Worm (Caenorhabditis elegans) whole organism, L4 larva: ENCODE data around the gene ttll-15.

Experiments used
- F26F4.8 ChIP-seq: fragments of 200-800 bp; sonication (Bioruptor generic); conservative IDR thresholded peaks from 2 replicates; pipeline ENCODE4 v1.3.6; 2022; ENCODE audit warnings: missing genetic modification characterization, missing compliant biosample characterization
- F37D6.2 ChIP-seq: sonication (generic microtip); optimal IDR thresholded peaks from 2 replicates; lab custom pipeline; 2016; ENCODE audit warnings: mild to moderate bottlenecking, missing genetic modification characterization, missing compliant biosample characterization
- T20F7.1 ChIP-seq: fragments of 200-800 bp; sonication (Bioruptor generic); optimal IDR thresholded peaks from 2 replicates; lab custom pipeline; 2018; ENCODE audit warnings: mild to moderate bottlenecking, missing genetic modification characterization, missing compliant biosample characterization
- Y105C5A.15 ChIP-seq: fragments of 200-800 bp; sonication (Bioruptor generic); IDR thresholded peaks from 2 replicates; pipeline ENCODE4 v1.3.6; 2022; ENCODE audit warnings: missing genetic modification characterization, missing compliant biosample characterization
- Y48G9A.11 ChIP-seq: fragments of 200-800 bp; sonication (Bioruptor generic); IDR thresholded peaks from 2 replicates; pipeline ENCODE4 v1.3.6; 2022; ENCODE audit warnings: missing genetic modification reagents, missing genetic modification characterization, missing compliant biosample characterization
- ZK337.2 ChIP-seq: fragments of 200-800 bp; sonication (Bioruptor generic); IDR thresholded peaks from 2 replicates; pipeline ENCODE4 v1.3.6; 2022; ENCODE audit warnings: missing genetic modification reagents, missing genetic modification characterization, missing compliant biosample characterization
- ceh-20 ChIP-seq: fragments of 200-800 bp; sonication (Bioruptor generic); IDR thresholded peaks from 2 replicates; pipeline ENCODE4 v1.3.6; 2022; ENCODE audit warnings: missing genetic modification reagents, missing genetic modification characterization, missing compliant biosample characterization
- ceh-32 ChIP-seq: sonication (generic microtip); optimal IDR thresholded peaks from 2 replicates; lab custom pipeline; 2016; ENCODE audit warnings: mild to moderate bottlenecking, missing genetic modification characterization, missing compliant biosample characterization; ENCODE audit not compliant: poor library complexity
- ceh-44 ChIP-seq: fragments of 200-800 bp; sonication (Bioruptor generic); IDR thresholded peaks from 2 replicates; pipeline ENCODE4 v1.3.6; 2022; ENCODE audit warnings: missing genetic modification reagents, missing genetic modification characterization, missing compliant biosample characterization
- ceh-82 ChIP-seq: sonication (generic microtip); optimal IDR thresholded peaks from 2 replicates; lab custom pipeline; 2017; ENCODE audit warnings: missing biosample characterization, missing genetic modification characterization
- daf-16 ChIP-seq, 3 experiments: sonication (generic microtip); optimal IDR thresholded peaks; 2 replicates each; lab custom pipeline; 2016 to 2017; ENCODE audit warnings: missing genetic modification characterization in 3 of 3, missing genetic modification reagents in 3 of 3, mild to moderate bottlenecking in 2 of 3, missing compliant biosample characterization in 2 of 3, missing biosample characterization in 1 of 3, moderate library complexity in 1 of 3
- dmd-6 ChIP-seq: fragments of 200-800 bp; sonication (Bioruptor generic); IDR thresholded peaks from 2 replicates; pipeline ENCODE4 v1.3.6; 2022; ENCODE audit warnings: missing genetic modification reagents, missing genetic modification characterization, missing compliant biosample characterization
- dmd-8 ChIP-seq: fragments of 200-800 bp; sonication (Bioruptor generic); IDR thresholded peaks from 2 replicates; pipeline ENCODE4 v1.3.6; 2022; ENCODE audit warnings: missing genetic modification characterization, missing compliant biosample characterization
- dmd-9 ChIP-seq: fragments of 200-800 bp; sonication (Bioruptor generic); IDR thresholded peaks from 2 replicates; pipeline ENCODE4 v1.3.6; 2022; ENCODE audit warnings: missing genetic modification reagents, missing genetic modification characterization, missing compliant biosample characterization
- dpl-1 ChIP-seq: fragments of 150-350 bp; optimal IDR thresholded peaks from 2 replicates; lab custom pipeline; 2014; ENCODE audit warnings: missing biosample characterization, missing genetic modification reagents, missing genetic modification characterization
- duxl-1 ChIP-seq: sonication (generic microtip); optimal IDR thresholded peaks from 2 replicates; lab custom pipeline; 2016; ENCODE audit warnings: mild to moderate bottlenecking, missing genetic modification characterization, moderate library complexity, missing compliant biosample characterization; ENCODE audit not compliant: poor library complexity
- dve-1 ChIP-seq: sonication (generic microtip); optimal IDR thresholded peaks from 2 replicates; lab custom pipeline; 2017; ENCODE audit warnings: antibody characterized with exemption, mild to moderate bottlenecking, missing genetic modification characterization, missing compliant biosample characterization; ENCODE audit not compliant: insufficient read depth
- egl-27 ChIP-seq: sonication (generic microtip); optimal IDR thresholded peaks from 3 replicates; lab custom pipeline; 2017; ENCODE audit warnings: missing biosample characterization, missing genetic modification reagents, missing genetic modification characterization
- egl-43 ChIP-seq: fragments of 200-800 bp; sonication (Bioruptor generic); IDR thresholded peaks from 2 replicates; pipeline ENCODE4 v1.3.6; 2022; ENCODE audit warnings: missing genetic modification reagents, missing genetic modification characterization, missing compliant biosample characterization
- hif-1 ChIP-seq, 2 experiments: sonication (generic microtip); optimal IDR thresholded peaks; 2 replicates each; lab custom pipeline; 2016 to 2017; ENCODE audit warnings: missing compliant biosample characterization in 2 of 2, missing genetic modification characterization in 2 of 2, missing genetic modification reagents in 2 of 2, missing genotype in 2 of 2, mild to moderate bottlenecking in 1 of 2
- hlh-11 ChIP-seq: fragments of 200-800 bp; sonication (Bioruptor generic); optimal IDR thresholded peaks from 2 replicates; lab custom pipeline; 2018; ENCODE audit warnings: mild to moderate bottlenecking, missing genetic modification characterization, missing compliant biosample characterization
- hmg-1.1 ChIP-seq: fragments of 200-800 bp; sonication (Bioruptor generic); IDR thresholded peaks from 2 replicates; pipeline ENCODE4 v1.3.6; 2022; ENCODE audit warnings: missing genetic modification reagents, missing genetic modification characterization, missing compliant biosample characterization
- lin-1 ChIP-seq: fragments of 200-800 bp; sonication (Bioruptor generic); IDR thresholded peaks from 2 replicates; pipeline ENCODE4 v1.3.6; 2022; ENCODE audit warnings: missing genetic modification reagents, missing genetic modification characterization, missing compliant biosample characterization
- lin-13 ChIP-seq: fragments of 150-350 bp; optimal IDR thresholded peaks from 2 replicates; lab custom pipeline; 2014; ENCODE audit warnings: missing biosample characterization, missing genetic modification reagents, missing genetic modification characterization
- lin-15B ChIP-seq: fragments of 150-350 bp; sonication (generic microtip); optimal IDR thresholded peaks from 3 replicates; lab custom pipeline; 2014; ENCODE audit warnings: missing biosample characterization, missing genetic modification characterization
- lin-38 ChIP-seq: fragments of 200-800 bp; sonication (Bioruptor generic); IDR thresholded peaks from 2 replicates; pipeline ENCODE4 v1.3.6; 2022; ENCODE audit warnings: missing genetic modification reagents, missing genetic modification characterization, missing compliant biosample characterization
- lin-39 ChIP-seq: fragments of 150-350 bp; optimal IDR thresholded peaks from 2 replicates; lab custom pipeline; 2014; ENCODE audit warnings: missing biosample characterization, missing genetic modification reagents, missing genetic modification characterization
- lsy-2 ChIP-seq, 2 experiments: fragments of 150-350 bp in 1 of 2; sonication (generic microtip) in 1 of 2; optimal IDR thresholded peaks; 2 replicates each; lab custom pipeline; 2014 to 2017; ENCODE audit warnings: missing biosample characterization in 2 of 2, missing genetic modification characterization in 2 of 2
- madf-5 ChIP-seq, 2 experiments: fragments of 200-800 bp; sonication (Bioruptor generic); IDR thresholded peaks; 2 replicates each; pipeline ENCODE4 v1.3.6; 2022; ENCODE audit warnings: missing compliant biosample characterization in 2 of 2, missing genetic modification characterization in 2 of 2
- madf-9 ChIP-seq: fragments of 200-800 bp; sonication (Bioruptor generic); conservative IDR thresholded peaks from 2 replicates; pipeline ENCODE4 v1.3.6; 2022; ENCODE audit warnings: missing genetic modification reagents, missing genetic modification characterization, missing compliant biosample characterization
- mxl-2 ChIP-seq: fragments of 200-800 bp; sonication (Bioruptor generic); conservative IDR thresholded peaks from 2 replicates; pipeline ENCODE4 v1.3.6; 2022; ENCODE audit warnings: missing genetic modification reagents, missing genetic modification characterization, missing compliant biosample characterization
- mxl-3 ChIP-seq: fragments of 200-800 bp; sonication (Bioruptor generic); optimal IDR thresholded peaks from 2 replicates; lab custom pipeline; 2018; ENCODE audit warnings: mild to moderate bottlenecking, missing genetic modification characterization, missing compliant biosample characterization
- nhr-102 ChIP-seq: sonication (generic microtip); optimal IDR thresholded peaks from 2 replicates; lab custom pipeline; 2016; ENCODE audit warnings: mild to moderate bottlenecking, missing genetic modification characterization, moderate library complexity, missing compliant biosample characterization
- nhr-11 ChIP-seq: fragments of 150-350 bp; optimal IDR thresholded peaks from 2 replicates; lab custom pipeline; 2014; ENCODE audit warnings: missing biosample characterization, missing genetic modification characterization
- nhr-237 ChIP-seq: sonication (generic microtip); optimal IDR thresholded peaks from 2 replicates; lab custom pipeline; 2017; ENCODE audit warnings: missing biosample characterization, missing genetic modification characterization
- nhr-28 ChIP-seq: fragments of 150-350 bp; optimal IDR thresholded peaks from 2 replicates; lab custom pipeline; 2014; ENCODE audit warnings: missing biosample characterization, missing genetic modification characterization
- nhr-41 ChIP-seq: fragments of 200-800 bp; sonication (Bioruptor generic); IDR thresholded peaks from 2 replicates; pipeline ENCODE4 v1.3.6; 2022; ENCODE audit warnings: missing genetic modification reagents, missing genetic modification characterization, missing compliant biosample characterization
- nhr-6 ChIP-seq: fragments of 150-350 bp; optimal IDR thresholded peaks from 2 replicates; lab custom pipeline; 2014; ENCODE audit warnings: missing biosample characterization, missing genetic modification characterization
- nhr-76 ChIP-seq: fragments of 150-350 bp; optimal IDR thresholded peaks from 2 replicates; lab custom pipeline; 2014; ENCODE audit warnings: missing biosample characterization, missing genetic modification characterization
- nhr-77 ChIP-seq: fragments of 150-350 bp; optimal IDR thresholded peaks from 2 replicates; lab custom pipeline; 2014; ENCODE audit warnings: missing biosample characterization, missing genetic modification characterization
- pha-4 ChIP-seq, 2 experiments: fragments of 150-350 bp in 1 of 2; fragments of 200-800 bp in 1 of 2; sonication (Bioruptor generic) in 1 of 2; IDR thresholded peaks in 1 of 2; optimal IDR thresholded peaks in 1 of 2; 2 replicates each; pipeline versions ENCODE4 v1.3.6 to Lab custom; 2014 to 2022; ENCODE audit warnings: missing genetic modification characterization in 2 of 2, missing genetic modification reagents in 2 of 2, missing biosample characterization in 1 of 2, missing compliant biosample characterization in 1 of 2
- snpc-4 ChIP-seq: fragments of 150-350 bp; optimal IDR thresholded peaks from 2 replicates; lab custom pipeline; 2014; ENCODE audit warnings: missing biosample characterization, missing genetic modification characterization
- spr-3 ChIP-seq: fragments of 200-800 bp; sonication (Bioruptor generic); optimal IDR thresholded peaks from 2 replicates; lab custom pipeline; 2018; ENCODE audit warnings: mild to moderate bottlenecking, missing genetic modification characterization, missing compliant biosample characterization
- tra-1 ChIP-seq: fragments of 200-800 bp; sonication (Bioruptor generic); IDR thresholded peaks from 2 replicates; pipeline ENCODE4 v1.3.6; 2022; ENCODE audit warnings: missing genetic modification reagents, missing genetic modification characterization, missing compliant biosample characterization
- unc-39 ChIP-seq: sonication (generic microtip); optimal IDR thresholded peaks from 2 replicates; lab custom pipeline; 2017; ENCODE audit warnings: missing biosample characterization, missing genetic modification characterization
- zag-1 ChIP-seq: fragments of 150-350 bp; optimal IDR thresholded peaks from 2 replicates; lab custom pipeline; 2014; ENCODE audit warnings: missing biosample characterization, missing genetic modification characterization
- zfp-2 ChIP-seq: sonication (generic microtip); optimal IDR thresholded peaks from 2 replicates; lab custom pipeline; 2016; ENCODE audit warnings: mild to moderate bottlenecking, missing genetic modification characterization, missing compliant biosample characterization
- zip-11 ChIP-seq: fragments of 200-800 bp; sonication (Bioruptor generic); IDR thresholded peaks from 2 replicates; pipeline ENCODE4 v1.3.6; 2022; ENCODE audit warnings: missing genetic modification characterization, missing compliant biosample characterization
- zip-2 ChIP-seq: fragments of 150-350 bp; optimal IDR thresholded peaks from 2 replicates; lab custom pipeline; 2014; ENCODE audit warnings: missing biosample characterization, missing genetic modification characterization

The ttll-15 gene

DNA sequence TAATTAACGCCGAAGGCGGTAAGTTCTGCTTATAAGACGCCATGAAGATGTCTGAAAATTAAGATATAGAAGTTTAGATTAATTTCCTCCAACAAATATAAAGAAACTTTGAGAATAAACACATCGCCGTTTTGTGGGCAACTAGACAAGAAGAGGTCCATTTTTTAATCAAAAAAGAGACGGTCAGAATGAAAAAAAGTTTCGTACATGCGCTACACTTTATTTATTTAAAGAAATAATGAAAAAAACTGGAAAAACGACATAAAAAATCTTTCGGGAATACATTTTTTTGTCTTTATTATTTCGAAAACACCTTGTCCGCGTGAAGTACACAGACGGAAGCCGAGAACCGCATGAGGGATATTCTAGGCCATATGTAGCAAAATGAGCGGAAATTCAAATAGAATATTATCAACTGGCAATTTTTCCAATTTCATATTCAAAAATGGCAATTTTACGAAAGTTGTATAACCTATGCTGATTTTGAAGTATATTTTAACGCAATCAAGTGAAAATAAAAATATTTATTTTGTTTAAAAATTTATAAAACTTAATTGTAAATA, 2.5 kb upstream of the ttll-15 start, which contains the start of gene sluh-7 (continued):
- no peak for TF ChIP-seq pha-4 (GFP tag; IDR thresholded peaks at IDR 0.05; lab: Robert Waterston, UW)
- TF ChIP-seq pha-4 (tag; optimal IDR thresholded peaks at IDR 0.05; lab: Kevin White, UChicago): no peak
- peak; percentile 75 for TF ChIP-seq madf-9 (GFP tag; lab: Robert Waterston, UW)
- TF ChIP-seq hif-1 (tag; optimal IDR thresholded peaks at IDR 0.05; lab: Kevin White, UChicago): peak in 1 of 2 experiments; percentile 88
- TF ChIP-seq spr-3 (GFP tag; lab: Kevin White, UChicago): no peak
- TF ChIP-seq hmg-1.1: 0 out of 2 replicates have a peak, but pooled peaks have one; percentile 12
- TF ChIP-seq duxl-1 (tag; lab: Kevin White, UChicago): peak; percentile 49
- no peak for TF ChIP-seq unc-39 (tag; lab: Kevin White, UChicago)
- peak; percentile 74 for TF ChIP-seq dve-1
- TF ChIP-seq lin-38 (GFP tag; lab: Robert Waterston, UW): peak; percentile 78
- TF ChIP-seq nhr-6 (tag; lab: Kevin White, UChicago): peak; percentile 86
- no peak for TF ChIP-seq ceh-32 (tag; lab: Kevin White, UChicago)
- peak; percentile 27 for TF ChIP-seq lin-13
- TF ChIP-seq zag-1 (tag; lab: Kevin White, UChicago): no peak
- TF ChIP-seq zip-2 (tag; lab: Kevin White, UChicago): no peak
- peak; percentile 94 for TF ChIP-seq dpl-1 (GFP tag; lab: Kevin White, UChicago)
- TF ChIP-seq nhr-28 (tag; lab: Kevin White, UChicago): peak; percentile 30
- TF ChIP-seq T20F7.1: peak; percentile 69
- TF ChIP-seq dmd-9: peak; percentile 82
- no peak for TF ChIP-seq egl-43 (GFP tag; lab: Robert Waterston, UW)
- no peak for TF ChIP-seq F26F4.8
- peak; percentile 55 for TF ChIP-seq F37D6.2 (tag; lab: Kevin White, UChicago)
- TF ChIP-seq dmd-6: peak; percentile 56; the same call in 1 of the 2 replicates
- no peak for TF ChIP-seq nhr-237 (tag; lab: Kevin White, UChicago)
- TF ChIP-seq nhr-77 (tag; lab: Kevin White, UChicago): no peak
- TF ChIP-seq tra-1: no peak
- TF ChIP-seq nhr-102 (tag; lab: Kevin White, UChicago): peak; percentile 66
- no peak for TF ChIP-seq nhr-76 (tag; lab: Kevin White, UChicago)
- no peak for TF ChIP-seq lin-1
- TF ChIP-seq ZK337.2 (GFP tag; lab: Robert Waterston, UW): peak; percentile 84
- TF ChIP-seq ceh-44 (GFP tag; lab: Robert Waterston, UW): no peak
- no peak for TF ChIP-seq egl-27 (tag; lab: Kevin White, UChicago)
- TF ChIP-seq hlh-11 (tag; lab: Kevin White, UChicago): peak; percentile 42
- peak; percentile 3 for TF ChIP-seq lin-15B (tag; lab: Kevin White, UChicago)
- no peak for TF ChIP-seq snpc-4 (tag; lab: Kevin White, UChicago)
- no peak for TF ChIP-seq nhr-41 (GFP tag; lab: Robert Waterston, UW)
- TF ChIP-seq mxl-3 (GFP tag; lab: Kevin White, UChicago): no peak
- TF ChIP-seq zfp-2 (tag; lab: Kevin White, UChicago): no peak
- no peak; the same call in 1 of the 2 replicates for TF ChIP-seq ceh-20 (GFP tag; lab: Robert Waterston, UW)

DNA sequence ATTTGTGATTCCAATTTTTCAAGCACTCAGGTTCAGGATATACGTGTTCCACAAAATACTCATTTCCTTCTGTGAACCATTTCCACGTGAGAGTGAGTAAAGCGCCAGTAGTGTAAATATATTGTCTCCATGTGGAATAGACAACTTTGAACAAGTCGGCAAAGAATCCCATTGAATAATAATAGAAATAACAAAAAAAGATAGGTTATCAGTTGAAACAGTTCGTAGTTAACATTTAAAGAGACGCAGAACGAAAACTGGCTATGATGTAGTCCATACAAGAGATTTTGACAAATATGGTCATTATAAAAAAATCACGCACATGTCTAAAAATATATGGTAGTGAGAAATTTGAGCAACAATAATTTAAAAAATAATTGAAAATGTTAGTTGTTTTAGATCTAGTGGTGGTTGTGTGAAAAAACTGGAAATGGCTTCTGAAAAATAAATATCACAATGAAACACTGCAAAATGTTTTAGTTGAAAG, 828 bp upstream of the ttll-15 start, which contains the start of gene ceeh-2:
Gene ceeh-2, minus strand, starts transcription at position 437 of the 487 bp plus-strand sequence.
- TF ChIP-seq madf-5 (GFP tag; IDR thresholded peaks at IDR 0.05; lab: Robert Waterston, UW) (no peak), hlh-11 (tag; lab: Kevin White, UChicago) (peak; percentile 8), nhr-102 (tag; lab: Kevin White, UChicago) (no peak), nhr-77 (tag; lab: Kevin White, UChicago) (peak; percentile 28), dmd-8 (no peak), daf-16 (GFP tag; optimal IDR thresholded peaks at IDR 0.05; lab: Kevin White, UChicago) (no peak), daf-16 (tag; optimal IDR thresholded peaks at IDR 0.05; lab: Kevin White, UChicago) (peak; percentile 83), nhr-11 (no peak), Y105C5A.15 (GFP tag; lab: Robert Waterston, UW) (no peak), Y48G9A.11 (GFP tag; lab: Robert Waterston, UW) (no peak), nhr-28 (tag; lab: Kevin White, UChicago) (peak; percentile 59), ceh-82 (no peak), mxl-2 (GFP tag; lab: Robert Waterston, UW) (no peak), lin-39 (tag; lab: Kevin White, UChicago) (no peak), T20F7.1 (no peak), zip-11 (GFP tag; lab: Robert Waterston, UW) (no peak), lsy-2 (tag; optimal IDR thresholded peaks at IDR 0.05; lab: Kevin White, UChicago) (no peak)
